Fruit fly (Drosophila melanogaster): ENCODE measurements around the gene Not10.

Gene Not10

dm6 chr3R:12654253-12654623, 23.8 kb downstream of the Not10 start, which contains the start of gene CG6225:
Gene CG6225 (plus strand): TSS chr3R:12654577.
- TF ChIP-seq CG3032 (tag; optimal IDR thresholded peaks at IDR 0.05) (no peak), CG7368 (GFP tag; optimal IDR thresholded peaks at IDR 0.05) (no peak), CG6792 (GFP tag; optimal IDR thresholded peaks at IDR 0.05) (no peak), CG32006 (GFP tag; optimal IDR thresholded peaks at IDR 0.05) (no peak), Met (GFP tag; optimal IDR thresholded peaks at IDR 0.05) (no peak), Eip78C (GFP tag) (no peak), esn (GFP tag; optimal IDR thresholded peaks at IDR 0.05) (no peak), OdsH (GFP tag; optimal IDR thresholded peaks at IDR 0.05) (no peak), CG10631 (GFP tag; optimal IDR thresholded peaks at IDR 0.05) (no peak), eg (GFP tag; IDR thresholded peaks at IDR 0.05) (no peak), Lpt (GFP tag; optimal IDR thresholded peaks at IDR 0.05) (no peak), dsx (GFP tag; optimal IDR thresholded peaks at IDR 0.05; ENCODE audit: poor library complexity, severe bottlenecking) (no peak), CG6854 (GFP tag; optimal IDR thresholded peaks at IDR 0.05) (no peak), topi (GFP tag; optimal IDR thresholded peaks at IDR 0.05) (no peak), Sox14 (GFP tag; optimal IDR thresholded peaks at IDR 0.05) (no peak), CG8119 (GFP tag; IDR thresholded peaks at IDR 0.05) (no peak), CG11762 (GFP tag; optimal IDR thresholded peaks at IDR 0.05; ENCODE audit: insufficient read depth) (no peak)

DNA sequence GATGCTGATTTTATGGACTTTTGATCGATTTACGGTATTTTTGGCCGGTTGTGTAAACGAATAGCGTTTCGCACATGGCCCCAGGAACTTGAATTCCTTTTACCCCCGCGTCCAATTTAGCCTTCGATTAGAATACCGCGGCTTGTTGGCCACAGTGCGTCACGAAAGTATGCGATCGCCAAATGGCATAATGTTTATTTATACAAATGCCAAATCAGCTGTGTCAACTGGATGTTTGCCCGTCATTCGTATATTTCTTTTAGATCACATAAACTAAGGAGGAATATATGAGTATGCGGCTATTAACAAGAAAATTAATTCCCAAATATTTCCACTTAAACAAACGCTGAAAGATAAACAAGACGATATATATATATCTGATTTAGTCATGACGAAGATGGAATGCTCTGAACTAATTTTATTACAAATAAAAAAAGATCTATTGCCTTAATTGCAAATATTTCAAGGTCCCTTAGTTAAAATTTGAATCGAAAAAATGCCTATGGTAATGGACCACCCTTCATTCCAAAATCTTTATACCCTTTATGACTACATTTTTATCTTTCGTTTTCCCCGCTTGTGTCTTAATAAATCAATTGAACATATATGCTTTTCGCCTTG, 26.6 kb downstream of the Not10 start:
- TF ChIP-seq fkh (GFP tag; optimal IDR thresholded peaks at IDR 0.05) (peak; percentile 63), CG6163 (GFP tag; IDR thresholded peaks at IDR 0.05) (no peak), svp (GFP tag) (peak; percentile 12), CG10669 (GFP tag; optimal IDR thresholded peaks at IDR 0.05) (no peak)

DNA sequence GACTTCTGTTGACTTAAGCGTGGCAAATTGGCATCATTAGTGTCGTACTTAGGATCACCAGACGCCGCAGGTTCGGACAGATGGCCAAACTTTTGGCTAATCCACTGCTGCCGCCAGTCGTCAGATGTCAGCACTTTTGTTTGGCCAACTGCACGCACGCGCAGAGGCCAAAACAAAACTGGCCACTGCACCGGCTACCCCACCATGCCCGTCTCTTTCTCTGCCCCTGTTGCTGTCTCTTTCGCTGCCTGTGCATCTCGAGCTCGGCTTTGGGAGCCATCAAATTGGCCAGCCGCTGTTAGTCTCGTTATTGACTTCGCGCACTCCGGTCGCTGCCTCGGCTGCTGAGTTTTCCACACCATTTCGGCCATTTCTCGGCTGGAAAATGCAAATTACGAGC, 32.1 kb downstream of the Not10 start, which contains the start of gene CG14395:
Gene CG14395 (plus strand): TSS at position 301 of the 400 bp plus-strand sequence.
- TF ChIP-seq eg (GFP tag; IDR thresholded peaks at IDR 0.05) (peak; percentile 36; the same call in 1 of the 3 replicates), CG4318 (GFP tag; optimal IDR thresholded peaks at IDR 0.05) (no peak)

DNA sequence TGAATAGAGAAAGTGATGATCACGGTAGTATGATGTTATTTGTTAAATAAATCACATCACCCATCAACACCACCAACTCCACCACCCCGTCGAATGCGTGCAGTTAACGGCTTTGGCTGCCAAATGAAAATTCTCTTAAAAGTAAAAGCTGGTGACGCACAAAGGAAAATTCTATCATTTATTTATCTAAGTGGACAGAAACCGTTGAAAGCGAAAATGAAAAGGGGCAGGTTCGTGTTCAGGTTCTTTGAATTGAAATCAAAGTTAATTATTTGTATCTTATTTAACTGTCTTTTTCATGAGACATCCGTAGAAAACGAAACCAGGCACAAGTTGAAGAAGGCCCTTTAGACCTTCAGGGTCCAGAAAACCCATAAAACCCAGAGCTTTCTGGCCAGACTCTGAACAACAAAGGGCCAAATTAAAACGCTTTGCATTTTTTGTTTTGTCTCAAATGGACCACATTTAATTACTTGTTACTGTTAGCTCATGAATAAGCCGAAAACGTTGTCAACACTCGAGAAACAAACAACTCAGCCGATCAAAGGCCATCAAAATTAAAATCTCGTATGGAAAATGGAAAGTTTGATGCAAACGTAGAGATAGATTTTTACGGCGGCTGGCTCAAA, 35.9 kb downstream of the Not10 start:
- TF ChIP-seq acj6 (GFP tag; optimal IDR thresholded peaks at IDR 0.05): no peak
- TF ChIP-seq ss (GFP tag; optimal IDR thresholded peaks at IDR 0.05): no peak
- TF ChIP-seq CG9139 (GFP tag; optimal IDR thresholded peaks at IDR 0.05): no peak
- no peak for TF ChIP-seq OdsH (GFP tag; optimal IDR thresholded peaks at IDR 0.05)
- no peak for TF ChIP-seq CG31627 (GFP tag; optimal IDR thresholded peaks at IDR 0.05)
- TF ChIP-seq Hr39 (GFP tag; optimal IDR thresholded peaks at IDR 0.05): no peak
- no peak for TF ChIP-seq CG32006 (GFP tag; optimal IDR thresholded peaks at IDR 0.05)
- TF ChIP-seq Eip93F (GFP tag; optimal IDR thresholded peaks at IDR 0.05): no peak
- no peak for TF ChIP-seq Ets96B (tag; optimal IDR thresholded peaks at IDR 0.05)
- TF ChIP-seq CG11762 (GFP tag; optimal IDR thresholded peaks at IDR 0.05; ENCODE audit: insufficient read depth): no peak
- no peak for TF ChIP-seq CG11902 (GFP tag; optimal IDR thresholded peaks at IDR 0.05)
- TF ChIP-seq CG6276 (GFP tag; optimal IDR thresholded peaks at IDR 0.05): no peak
- TF ChIP-seq Blimp-1 (GFP tag; optimal IDR thresholded peaks at IDR 0.05): no peak

- TF ChIP-seq svp (GFP tag) (peak; percentile 98), Met (GFP tag; optimal IDR thresholded peaks at IDR 0.05) (no peak)
These were observed 43.7 kb downstream of the Not10 start, which contains the start of gene Gnmt for dm6 chr3R:12674041-12674623. Gene Gnmt (plus strand): TSS chr3R:12674608.

Measured in whole organism, prepupa.